Fruit fly (Drosophila melanogaster) whole organism, adult: ENCODE data around the gene CG9044.
A peak's percentile ranks its signal among the peaks of the same experiment; 100 is the strongest.

Experiments
- CG11617 ChIP-seq: fragments of 200-800 bp; sonication (Bioruptor generic); optimal IDR thresholded peaks from 2 replicates; lab custom pipeline; 2017; ENCODE audit warnings: mild to moderate bottlenecking, missing biosample characterization, missing genetic modification reagents, missing genetic modification characterization
- CG12768 ChIP-seq: fragments of 200-800 bp; sonication (Bioruptor generic); optimal IDR thresholded peaks from 2 replicates; lab custom pipeline; 2017; ENCODE audit warnings: missing biosample characterization, missing genetic modification characterization, mild to moderate bottlenecking, moderate library complexity, missing genetic modification reagents
- CG14711 ChIP-seq: fragments of 200-800 bp; sonication (Bioruptor generic); optimal IDR thresholded peaks from 2 replicates; lab custom pipeline; 2018; ENCODE audit warnings: missing biosample characterization, mild to moderate bottlenecking, missing genetic modification characterization, moderate library complexity
- CG1620 ChIP-seq: fragments of 200-800 bp; sonication (Bioruptor generic); optimal IDR thresholded peaks from 2 replicates; lab custom pipeline; 2016; ENCODE audit warnings: missing biosample characterization, missing genetic modification characterization
- CG33017 ChIP-seq: fragments of 200-800 bp; sonication (Bioruptor generic); optimal IDR thresholded peaks from 2 replicates; lab custom pipeline; 2018; ENCODE audit warnings: missing biosample characterization, mild to moderate bottlenecking, missing genetic modification characterization, moderate library complexity
- CG5204 ChIP-seq: fragments of 200-800 bp; sonication (Bioruptor generic); optimal IDR thresholded peaks from 2 replicates; lab custom pipeline; 2016; ENCODE audit warnings: missing biosample characterization, missing genetic modification characterization
- CG7045 ChIP-seq: fragments of 200-800 bp; sonication (Bioruptor generic); optimal IDR thresholded peaks from 2 replicates; lab custom pipeline; 2017; ENCODE audit warnings: missing biosample characterization, mild to moderate bottlenecking, missing genetic modification characterization
- CG7101 ChIP-seq: fragments of 200-800 bp; sonication (Bioruptor generic); optimal IDR thresholded peaks from 2 replicates; lab custom pipeline; 2018; ENCODE audit warnings: missing biosample characterization, mild to moderate bottlenecking, missing genetic modification characterization, moderate library complexity
- Clk ChIP-seq: fragments of 200-800 bp; sonication (Bioruptor generic); optimal IDR thresholded peaks from 2 replicates; lab custom pipeline; 2017; ENCODE audit warnings: missing biosample characterization, missing genetic modification characterization
- Crg-1 ChIP-seq: fragments of 200-800 bp; sonication (Bioruptor generic); optimal IDR thresholded peaks from 2 replicates; lab custom pipeline; 2016; ENCODE audit warnings: missing biosample characterization, missing genetic modification characterization
- Hr96 ChIP-seq: fragments of 200-800 bp; sonication (Bioruptor generic); optimal IDR thresholded peaks from 2 replicates; lab custom pipeline; 2016; ENCODE audit warnings: missing biosample characterization, missing genetic modification characterization
- Mnt ChIP-seq: fragments of 200-800 bp; sonication (Bioruptor generic); optimal IDR thresholded peaks from 2 replicates; lab custom pipeline; 2016; ENCODE audit warnings: missing biosample characterization, mild to moderate bottlenecking, missing genetic modification characterization
- bab1 ChIP-seq: fragments of 200-800 bp; sonication (Bioruptor generic); optimal IDR thresholded peaks from 3 replicates; lab custom pipeline; 2019; ENCODE audit warnings: missing biosample characterization, mild to moderate bottlenecking, missing genetic modification characterization, moderate library complexity
- cic ChIP-seq: fragments of 200-800 bp; sonication (Bioruptor generic); optimal IDR thresholded peaks from 2 replicates; lab custom pipeline; 2017; ENCODE audit warnings: missing biosample characterization, mild to moderate bottlenecking, missing genetic modification characterization, moderate library complexity
- cnc ChIP-seq, 2 experiments: fragments of >200 bp; optimal IDR thresholded peaks; 2 replicates each; lab custom pipeline; 2017
- kay ChIP-seq: fragments of 200-800 bp; sonication (Bioruptor generic); peaks from one replicate; lab custom pipeline; 2016; ENCODE audit warnings: missing biosample characterization, missing genetic modification characterization, borderline replicate concordance
- pad ChIP-seq: fragments of 200-800 bp; sonication (Bioruptor generic); optimal IDR thresholded peaks from 3 replicates; lab custom pipeline; 2017; ENCODE audit warnings: missing biosample characterization, missing genetic modification characterization, mild to moderate bottlenecking, moderate library complexity, missing genetic modification reagents
- tj ChIP-seq: fragments of 200-800 bp; sonication (Bioruptor generic); optimal IDR thresholded peaks from 3 replicates; lab custom pipeline; 2017; ENCODE audit warnings: missing biosample characterization, mild to moderate bottlenecking, missing genetic modification characterization, moderate library complexity
- toe ChIP-seq: fragments of 200-800 bp; sonication (Bioruptor generic); optimal IDR thresholded peaks from 2 replicates; lab custom pipeline; 2016; ENCODE audit warnings: missing biosample characterization, missing genetic modification characterization

Gene CG9044

DNA sequence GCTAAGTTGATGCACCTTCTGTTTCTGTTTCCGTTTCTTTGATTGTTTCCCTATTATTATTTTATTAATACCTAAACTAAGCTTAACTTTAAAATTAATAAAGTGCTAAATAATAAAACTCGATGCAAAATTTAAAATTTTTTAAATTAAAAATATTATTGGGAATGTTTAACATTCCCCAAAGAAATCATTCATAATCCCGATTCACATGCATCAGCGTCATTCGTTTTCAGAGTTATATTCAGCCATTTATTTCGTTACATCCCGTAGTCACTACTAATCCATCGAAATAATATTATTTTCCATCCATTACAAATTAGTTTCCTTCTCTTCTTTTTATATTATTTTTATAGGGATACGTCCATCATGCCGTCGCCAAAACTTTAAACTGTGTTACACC lies 1.7 kb upstream of the CG9044 start:
- TF ChIP-seq kay (GFP tag; lab: Kevin White, UChicago) (peak; percentile 96), pad (GFP tag; lab: Kevin White, UChicago) (no peak), Clk (GFP tag; lab: Kevin White, UChicago) (no peak), toe (no peak), cnc (optimal IDR thresholded peaks at IDR 0.05; lab: Kevin White, UChicago) (no peak)

DNA sequence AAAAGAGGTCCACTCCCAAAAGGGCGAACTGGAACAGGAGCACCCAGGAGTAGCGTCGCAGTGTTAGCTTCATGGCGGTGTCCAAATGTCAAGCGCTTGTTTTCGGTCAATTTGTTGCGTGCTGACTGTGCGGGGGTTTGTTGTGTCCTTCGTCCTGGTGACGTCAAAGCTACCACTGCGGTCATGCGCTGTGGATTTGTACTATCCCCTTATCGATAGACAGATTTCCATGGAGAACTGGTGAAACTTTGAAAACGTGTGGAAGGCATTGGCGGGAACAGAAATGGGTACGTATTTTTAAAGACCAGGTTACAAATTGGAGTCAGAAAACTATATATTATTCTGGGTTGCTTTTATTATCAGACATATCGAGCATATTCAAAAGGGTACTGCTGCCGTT lies 6.9 kb downstream of the CG9044 start, which contains the start of gene CG13999:
Gene CG13999 (minus strand): TSS at position 314 of the 400 bp plus-strand sequence.
- TF ChIP-seq toe (no peak), Mnt (GFP tag; lab: Kevin White, UChicago) (no peak), CG12768 (no peak), cic (GFP tag; lab: Kevin White, UChicago) (no peak), Clk (GFP tag; lab: Kevin White, UChicago) (no peak)

DNA sequence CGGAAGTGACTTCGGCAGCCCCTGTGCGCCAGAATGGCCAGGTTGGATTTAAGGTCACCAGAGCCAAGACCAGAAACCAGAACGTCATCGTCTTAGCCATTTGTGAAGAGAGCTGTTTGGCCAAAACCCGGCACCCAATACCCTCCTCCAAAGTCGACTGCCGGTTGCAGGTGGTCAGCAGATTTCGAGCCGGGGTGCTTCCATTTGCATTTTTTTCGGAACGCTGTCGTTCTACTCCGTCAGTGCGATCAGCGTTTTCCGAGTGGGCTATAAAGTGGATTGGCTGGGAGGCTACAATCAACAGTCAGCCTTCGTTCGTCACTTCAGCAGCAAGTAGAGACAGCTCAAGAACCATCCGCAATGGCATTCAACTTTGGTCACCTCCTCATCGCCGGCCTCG lies 7.5 kb downstream of the CG9044 start, which contains the start of the genes CG13998 and Vm26Ab:
Gene CG13998 (minus strand): TSS at position 114 of the 400 bp plus-strand sequence.
Gene Vm26Ab (plus strand): TSS at position 299 of the 400 bp plus-strand sequence.
- TF ChIP-seq bab1 (GFP tag; lab: Kevin White, UChicago) (no peak), kay (GFP tag; lab: Kevin White, UChicago) (no peak), CG14711 (tag; lab: Kevin White, UChicago) (no peak), CG1620 (GFP tag; lab: Kevin White, UChicago) (no peak), tj (GFP tag; lab: Kevin White, UChicago) (peak; percentile 99), CG7045 (GFP tag; lab: Kevin White, UChicago) (no peak)

DNA sequence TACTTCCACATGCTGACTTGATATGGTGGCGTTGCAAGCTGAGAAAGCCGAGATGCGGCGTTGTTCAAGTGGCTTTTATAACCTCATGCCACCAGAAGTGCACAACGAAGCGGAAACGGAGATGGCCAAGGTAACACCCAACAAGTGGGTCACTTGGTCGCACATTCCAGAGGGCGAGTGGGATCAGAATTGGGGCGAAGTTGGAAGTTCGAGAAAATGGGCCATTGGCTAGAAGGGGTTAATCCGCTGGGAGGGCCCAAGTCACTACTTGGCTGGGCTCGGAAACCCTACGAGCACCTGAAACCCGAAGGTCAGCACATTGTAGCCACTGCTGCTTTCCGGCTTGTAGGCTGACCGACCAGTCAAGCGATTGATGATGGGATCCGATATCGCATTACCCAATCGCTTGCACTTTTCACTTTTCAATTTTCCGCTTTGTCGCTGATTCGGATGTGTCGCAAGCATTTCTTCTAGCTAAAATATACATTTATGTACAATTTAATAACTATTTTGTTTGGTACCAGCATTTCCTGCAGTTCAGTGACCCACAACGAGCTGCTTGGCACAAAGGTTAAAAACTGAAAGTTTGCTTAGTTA lies 9.4 kb downstream of the CG9044 start, which contains the start of gene Vm26Ac:
Gene Vm26Ac (minus strand): TSS at position 51 of the 597 bp plus-strand sequence.
- TF ChIP-seq kay (GFP tag; lab: Kevin White, UChicago) = no peak
- no peak for TF ChIP-seq Mnt (GFP tag; lab: Kevin White, UChicago)
- TF ChIP-seq CG7101 = no peak
- no peak for TF ChIP-seq bab1 (GFP tag; lab: Kevin White, UChicago)
- peak; percentile 97 for TF ChIP-seq tj (GFP tag; lab: Kevin White, UChicago)

DNA sequence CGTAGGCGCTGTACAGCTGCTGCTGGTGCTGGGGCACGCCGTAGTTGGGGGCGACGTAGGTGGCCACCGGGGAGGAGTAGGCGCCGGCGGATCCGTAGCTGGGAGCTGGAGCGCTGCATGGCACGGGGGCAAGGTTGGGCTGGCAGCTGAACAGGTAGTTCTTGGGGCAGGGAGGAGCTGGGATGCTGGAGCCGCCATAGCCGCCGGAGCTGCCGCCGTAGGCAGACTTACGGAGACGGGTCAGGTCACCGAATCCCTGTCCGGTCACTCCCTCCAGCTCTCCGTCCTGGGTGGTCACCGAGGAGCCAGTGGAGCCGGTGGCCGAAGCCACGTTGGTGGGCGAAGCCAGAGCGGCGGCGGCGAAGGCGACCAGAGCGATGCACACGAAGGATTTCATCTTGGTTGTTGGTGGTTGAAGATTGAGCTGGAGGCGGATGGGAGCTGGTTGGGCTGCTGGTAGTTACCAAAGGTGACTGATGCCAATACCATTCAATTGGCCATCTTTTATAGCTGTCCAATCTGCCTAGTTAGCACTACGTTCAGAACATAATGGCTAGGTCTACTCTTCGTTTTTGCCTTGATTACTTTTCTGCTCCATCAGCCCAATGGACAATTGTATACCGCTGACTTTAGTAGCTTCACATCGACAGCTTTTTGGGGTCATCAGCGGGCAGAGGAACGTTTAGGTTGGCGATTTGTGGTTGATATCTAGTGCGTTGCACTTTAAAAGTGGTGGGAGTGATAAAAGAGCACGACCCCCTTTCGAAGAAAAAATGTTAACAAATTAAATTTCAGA lies 10.8 kb downstream of the CG9044 start, which contains the start of gene Vm26Aa:
Gene Vm26Aa (minus strand): TSS at position 478 of the 796 bp plus-strand sequence.
- TF ChIP-seq CG11617 (GFP tag; lab: Kevin White, UChicago) = no peak
- peak; percentile 98 for TF ChIP-seq tj (GFP tag; lab: Kevin White, UChicago)

DNA sequence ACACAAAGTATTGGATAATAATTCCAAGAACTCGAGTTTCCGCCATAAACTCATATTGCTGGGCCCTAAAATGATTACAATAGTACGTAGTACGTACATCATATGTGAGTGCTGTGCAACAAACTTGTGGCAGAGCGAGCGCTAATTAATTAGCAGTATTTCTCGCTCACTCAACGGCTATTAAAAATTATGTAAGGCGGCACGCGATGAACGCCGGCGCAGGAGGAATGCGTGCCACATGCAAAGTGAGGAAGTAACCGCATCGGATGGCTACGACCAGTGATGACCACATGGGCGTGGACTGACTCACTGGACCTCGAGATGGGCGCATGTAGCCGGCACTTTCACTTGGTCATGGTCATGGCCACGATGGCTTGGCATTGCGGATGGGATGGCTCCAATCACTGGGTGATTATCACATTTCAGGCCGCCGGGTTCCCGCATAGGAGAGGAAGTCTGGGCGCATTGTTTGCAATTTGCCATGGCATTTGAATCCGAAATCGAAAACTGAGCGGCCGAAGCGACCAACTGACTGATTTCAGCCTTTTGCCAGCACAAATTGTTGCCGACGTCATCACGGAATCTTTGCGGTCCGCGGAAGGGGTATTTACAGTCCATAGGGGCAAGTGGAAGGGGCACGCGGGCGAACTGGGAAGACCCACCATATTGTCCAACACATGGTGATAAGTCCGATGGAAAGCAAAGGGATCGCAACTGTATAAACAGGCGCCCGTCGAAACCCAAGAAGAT lies 12.1 kb downstream of the CG9044 start:
- TF ChIP-seq CG14711 (tag; lab: Kevin White, UChicago) = no peak
- no peak for TF ChIP-seq Hr96
- no peak for TF ChIP-seq CG12768
- no peak for TF ChIP-seq CG7101
- TF ChIP-seq tj (GFP tag; lab: Kevin White, UChicago) = peak; percentile 93
- no peak for TF ChIP-seq CG7045 (GFP tag; lab: Kevin White, UChicago)
- no peak for TF ChIP-seq CG33017 (tag; lab: Kevin White, UChicago)
- TF ChIP-seq Crg-1 (GFP tag; lab: Kevin White, UChicago) = peak; percentile 0
- no peak for TF ChIP-seq CG1620 (GFP tag; lab: Kevin White, UChicago)

DNA sequence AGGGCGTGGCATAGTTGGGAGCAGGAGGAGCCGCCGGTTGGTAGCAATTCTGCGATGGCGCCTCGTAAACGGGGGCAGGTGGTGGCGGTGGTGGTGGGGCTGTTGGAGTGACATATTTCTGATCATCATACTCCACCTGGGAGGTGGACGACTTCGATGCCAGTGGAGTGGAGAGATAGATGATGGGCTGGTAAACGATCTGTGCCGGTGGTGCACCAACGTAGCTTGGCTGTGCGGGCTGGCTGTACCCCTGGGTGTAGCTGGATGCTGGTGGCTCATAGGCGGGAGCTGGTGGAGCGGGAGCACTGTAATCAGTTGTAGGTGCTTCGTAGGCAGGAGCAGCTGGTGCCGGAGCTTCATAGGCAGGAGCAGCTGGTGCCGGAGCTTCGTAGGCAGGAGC lies 14.0 kb downstream of the CG9044 start:
- TF ChIP-seq CG5204 (GFP tag; lab: Kevin White, UChicago) = no peak

DNA sequence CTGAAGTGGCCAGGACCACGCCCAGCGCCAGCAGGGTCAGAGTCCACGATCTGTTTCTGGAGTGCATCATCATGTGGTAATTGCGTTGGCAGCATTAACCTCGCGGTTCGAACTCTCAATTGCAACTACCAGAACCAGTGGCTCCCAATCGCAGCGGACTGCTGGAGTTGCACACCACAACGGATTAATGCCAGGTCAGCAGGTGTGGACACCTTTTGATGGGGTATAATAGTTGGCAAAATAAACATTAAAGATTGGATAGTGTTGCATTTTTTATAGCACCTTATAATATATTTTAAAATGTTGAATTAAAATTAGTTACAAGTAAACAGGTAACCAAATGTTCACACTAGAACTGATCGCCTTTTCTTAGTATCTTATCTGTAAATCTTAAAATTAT lies 15.0 kb downstream of the CG9044 start:
- no peak for TF ChIP-seq CG12768
- peak; percentile 94 for TF ChIP-seq tj (GFP tag; lab: Kevin White, UChicago)
